Worm (Caenorhabditis elegans) whole organism, L3 larva: ENCODE measurements around the gene scl-10.

Source experiments
- ZK546.5 ChIP-seq: sonication (generic microtip); optimal IDR thresholded peaks from 2 replicates; lab custom pipeline; 2017; ENCODE audit warnings: missing biosample characterization, missing genetic modification characterization
- aly-2 ChIP-seq: fragments of 150-350 bp; optimal IDR thresholded peaks from 2 replicates; lab custom pipeline; 2014; ENCODE audit warnings: missing biosample characterization, missing genetic modification characterization
- ama-1 ChIP-seq: fragments of 150-350 bp; optimal IDR thresholded peaks from 2 replicates; lab custom pipeline; 2018
- ceh-16 ChIP-seq: sonication (generic microtip); optimal IDR thresholded peaks from 2 replicates; lab custom pipeline; 2017; ENCODE audit warnings: missing biosample characterization, missing genetic modification characterization
- ceh-28 ChIP-seq: fragments of 150-350 bp; optimal IDR thresholded peaks from 2 replicates; lab custom pipeline; 2014; ENCODE audit warnings: missing biosample characterization, missing genetic modification reagents, missing genetic modification characterization
- ceh-82 ChIP-seq: fragments of 150-350 bp; optimal IDR thresholded peaks from 2 replicates; lab custom pipeline; 2014; ENCODE audit warnings: missing biosample characterization, missing genetic modification characterization
- ceh-9 ChIP-seq: sonication (generic microtip); optimal IDR thresholded peaks from 2 replicates; lab custom pipeline; 2018; ENCODE audit warnings: missing biosample characterization, missing genetic modification characterization
- daf-12 ChIP-seq: fragments of 150-350 bp; optimal IDR thresholded peaks from 2 replicates; lab custom pipeline; 2014; ENCODE audit warnings: missing biosample characterization, missing genetic modification reagents, missing genetic modification characterization
- egl-27 ChIP-seq: sonication (generic microtip); optimal IDR thresholded peaks from 4 replicates; lab custom pipeline; 2017; ENCODE audit warnings: missing biosample characterization, missing genetic modification reagents, missing genetic modification characterization
- egl-5 ChIP-seq: fragments of 150-350 bp; optimal IDR thresholded peaks from 2 replicates; lab custom pipeline; 2017; ENCODE audit warnings: missing biosample characterization, missing genetic modification reagents, missing genetic modification characterization, inconsistent platforms
- elt-1 ChIP-seq: fragments of 150-350 bp; optimal IDR thresholded peaks from 2 replicates; lab custom pipeline; 2014; ENCODE audit warnings: missing biosample characterization, missing genetic modification characterization
- elt-2 ChIP-seq: sonication (generic microtip); optimal IDR thresholded peaks from 2 replicates; lab custom pipeline; 2016; ENCODE audit warnings: missing genetic modification reagents, mild to moderate bottlenecking, missing genetic modification characterization, missing compliant biosample characterization
- elt-3 ChIP-seq, 3 experiments: fragments of 150-350 bp in 1 of 3; sonication (generic microtip) in 2 of 3; optimal IDR thresholded peaks; 2 replicates in 2 of 3; 4 replicates in 1 of 3; lab custom pipeline; 2014 to 2017; ENCODE audit warnings: missing biosample characterization in 3 of 3, missing genetic modification characterization in 3 of 3
- eor-1 ChIP-seq, 2 experiments: fragments of 150-350 bp; optimal IDR thresholded peaks; 2 replicates each; lab custom pipeline; 2014 to 2018; ENCODE audit warnings: missing biosample characterization in 2 of 2, missing genetic modification characterization in 2 of 2
- fkh-10 ChIP-seq: sonication (generic microtip); optimal IDR thresholded peaks from 2 replicates; lab custom pipeline; 2017; ENCODE audit warnings: missing biosample characterization, missing genetic modification reagents, missing genetic modification characterization
- fkh-2 ChIP-seq: fragments of 150-350 bp; optimal IDR thresholded peaks from 2 replicates; lab custom pipeline; 2014; ENCODE audit warnings: missing biosample characterization, missing genetic modification reagents, missing genetic modification characterization
- fos-1 ChIP-seq: fragments of 150-350 bp; optimal IDR thresholded peaks from 2 replicates; lab custom pipeline; 2014; ENCODE audit warnings: missing biosample characterization, missing genetic modification characterization
- hmg-11 ChIP-seq: sonication (generic microtip); optimal IDR thresholded peaks from 2 replicates; lab custom pipeline; 2016; ENCODE audit warnings: missing genetic modification characterization, missing compliant biosample characterization
- jun-1 ChIP-seq: fragments of 150-350 bp; optimal IDR thresholded peaks from 2 replicates; lab custom pipeline; 2014; ENCODE audit warnings: missing biosample characterization, missing genetic modification reagents, missing genetic modification characterization
- lin-15B ChIP-seq: fragments of 150-350 bp; optimal IDR thresholded peaks from 2 replicates; lab custom pipeline; 2014; ENCODE audit warnings: missing biosample characterization, missing genetic modification characterization
- lin-39 ChIP-seq: fragments of 150-350 bp; optimal IDR thresholded peaks from 2 replicates; lab custom pipeline; 2018; ENCODE audit warnings: missing biosample characterization, missing genetic modification reagents, missing genetic modification characterization
- lsy-12 ChIP-seq: sonication (generic microtip); optimal IDR thresholded peaks from 2 replicates; lab custom pipeline; 2016; ENCODE audit warnings: mild to moderate bottlenecking, missing genetic modification characterization, missing compliant biosample characterization
- mdl-1 ChIP-seq: fragments of 150-350 bp; optimal IDR thresholded peaks from 2 replicates; lab custom pipeline; 2014; ENCODE audit warnings: missing biosample characterization, missing genetic modification characterization
- nfya-1 ChIP-seq: sonication (generic microtip); optimal IDR thresholded peaks from 2 replicates; lab custom pipeline; 2017; ENCODE audit warnings: missing genetic modification characterization, mild to moderate bottlenecking, missing compliant biosample characterization, antibody characterized with exemption, moderate library complexity; ENCODE audit not compliant: insufficient read depth
- nhr-11 ChIP-seq: fragments of 150-350 bp; optimal IDR thresholded peaks from 2 replicates; lab custom pipeline; 2014; ENCODE audit warnings: missing biosample characterization, missing genetic modification characterization
- nhr-12 ChIP-seq: fragments of 150-350 bp; optimal IDR thresholded peaks from 2 replicates; lab custom pipeline; 2014; ENCODE audit warnings: missing biosample characterization, missing genetic modification characterization
- nhr-23 ChIP-seq: fragments of 150-350 bp; optimal IDR thresholded peaks from 2 replicates; lab custom pipeline; 2014; ENCODE audit warnings: missing biosample characterization, missing genetic modification reagents, missing genetic modification characterization
- nhr-237 ChIP-seq: fragments of 150-350 bp; optimal IDR thresholded peaks from 2 replicates; lab custom pipeline; 2014; ENCODE audit warnings: missing biosample characterization, missing genetic modification characterization
- nhr-25 ChIP-seq: sonication (generic microtip); optimal IDR thresholded peaks from 2 replicates; lab custom pipeline; 2017; ENCODE audit warnings: missing biosample characterization, missing genetic modification characterization
- nhr-28 ChIP-seq: fragments of 150-350 bp; optimal IDR thresholded peaks from 2 replicates; lab custom pipeline; 2014; ENCODE audit warnings: missing biosample characterization, missing genetic modification characterization
- nhr-43 ChIP-seq: sonication (generic microtip); optimal IDR thresholded peaks from 2 replicates; lab custom pipeline; 2016; ENCODE audit warnings: mild to moderate bottlenecking, missing genetic modification characterization, missing compliant biosample characterization; ENCODE audit not compliant: poor library complexity, severe bottlenecking
- nhr-67 ChIP-seq: fragments of 150-350 bp; optimal IDR thresholded peaks from 2 replicates; lab custom pipeline; 2014; ENCODE audit warnings: missing biosample characterization, missing genetic modification characterization
- nhr-76 ChIP-seq: fragments of 150-350 bp; sonication (generic microtip); optimal IDR thresholded peaks from 5 replicates; lab custom pipeline; 2014; ENCODE audit warnings: missing biosample characterization, missing genetic modification characterization
- nhr-77 ChIP-seq: fragments of 150-350 bp; optimal IDR thresholded peaks from 2 replicates; lab custom pipeline; 2014; ENCODE audit warnings: missing biosample characterization, missing genetic modification characterization
- pha-4 ChIP-seq: fragments of 150-350 bp; optimal IDR thresholded peaks from 2 replicates; lab custom pipeline; 2014; ENCODE audit warnings: missing biosample characterization, missing genetic modification reagents, missing genetic modification characterization
- pqm-1 ChIP-seq: fragments of 150-350 bp; optimal IDR thresholded peaks from 2 replicates; lab custom pipeline; 2017; ENCODE audit warnings: missing biosample characterization, missing genetic modification characterization, inconsistent platforms
- sea-2 ChIP-seq: fragments of 150-350 bp; sonication (generic microtip); optimal IDR thresholded peaks from 4 replicates; lab custom pipeline; 2014; ENCODE audit warnings: missing biosample characterization, missing genetic modification reagents, missing genetic modification characterization
- skn-1 ChIP-seq: fragments of 150-350 bp; optimal IDR thresholded peaks from 2 replicates; lab custom pipeline; 2014; ENCODE audit warnings: missing biosample characterization, missing genetic modification characterization
- snpc-4 ChIP-seq: fragments of 150-350 bp; optimal IDR thresholded peaks from 2 replicates; lab custom pipeline; 2014; ENCODE audit warnings: missing biosample characterization, missing genetic modification characterization
- tbx-2 ChIP-seq: sonication (generic microtip); optimal IDR thresholded peaks from 2 replicates; lab custom pipeline; 2016; ENCODE audit warnings: mild to moderate bottlenecking, missing genetic modification characterization, missing compliant biosample characterization
- unc-39 ChIP-seq: sonication (generic microtip); optimal IDR thresholded peaks from 4 replicates; lab custom pipeline; 2017; ENCODE audit warnings: missing biosample characterization, missing genetic modification characterization
- unc-62 ChIP-seq: fragments of 150-350 bp; sonication (generic microtip); optimal IDR thresholded peaks from 4 replicates; lab custom pipeline; 2014; ENCODE audit warnings: missing biosample characterization, missing genetic modification reagents, missing genetic modification characterization
- zag-1 ChIP-seq: fragments of 150-350 bp; optimal IDR thresholded peaks from 2 replicates; lab custom pipeline; 2014; ENCODE audit warnings: missing biosample characterization, missing genetic modification characterization
- ztf-11 ChIP-seq: fragments of 150-350 bp; optimal IDR thresholded peaks from 2 replicates; lab custom pipeline; 2014; ENCODE audit warnings: missing biosample characterization, missing genetic modification characterization
- ztf-4 ChIP-seq: fragments of 150-350 bp; optimal IDR thresholded peaks from 2 replicates; lab custom pipeline; 2014; ENCODE audit warnings: missing biosample characterization, missing genetic modification characterization

scl-10 gene

DNA sequence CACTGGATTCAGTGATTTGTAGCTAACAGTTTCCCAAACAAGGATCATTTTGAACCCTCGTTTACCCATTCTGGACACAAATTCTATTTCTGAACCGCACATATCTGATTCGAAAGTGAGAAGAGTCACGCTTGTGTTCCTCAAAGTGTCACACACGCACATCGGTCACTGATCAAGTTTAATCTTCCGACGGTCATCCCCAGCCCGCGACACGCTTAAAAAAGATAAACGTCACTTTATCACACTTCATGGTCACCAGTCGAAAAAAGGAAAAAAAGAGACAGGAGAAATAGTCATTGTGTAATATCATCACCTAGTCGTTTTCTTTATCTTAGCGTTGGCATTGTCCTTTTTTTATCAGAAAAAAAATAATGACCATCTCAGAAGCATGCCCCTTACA lies 29.4 kb downstream of the scl-10 start:
- TF ChIP-seq nhr-25 (peak; percentile 81), nhr-23 (tag; lab: Kevin White, UChicago) (peak; percentile 39), elt-1 (tag; lab: Kevin White, UChicago) (no peak), nhr-43 (tag; lab: Kevin White, UChicago) (peak; percentile 91)

DNA sequence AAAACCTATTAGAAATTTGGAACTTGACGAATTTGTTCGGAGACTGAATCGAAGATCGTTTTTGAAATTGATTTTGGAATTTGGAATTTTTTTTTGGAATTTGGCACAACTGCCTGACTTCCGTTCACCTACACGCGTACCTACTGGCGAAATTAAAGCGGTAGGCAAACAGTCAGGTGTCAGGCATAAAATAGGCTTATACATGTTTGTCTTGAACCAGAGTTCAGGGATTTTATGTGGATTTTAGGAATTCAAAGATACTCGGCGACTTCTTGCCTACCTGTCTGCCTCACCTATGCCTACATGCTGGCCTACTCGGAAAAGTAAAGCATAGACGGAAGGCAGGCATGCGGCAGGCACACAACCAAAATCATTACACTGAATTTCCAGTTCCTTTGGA lies 30.1 kb downstream of the scl-10 start:
- TF ChIP-seq pha-4 (tag; lab: Kevin White, UChicago) (no peak), pqm-1 (tag; lab: Kevin White, UChicago) (no peak), fkh-10 (GFP tag; lab: Kevin White, UChicago) (no peak), nhr-76 (tag; lab: Kevin White, UChicago) (no peak), ztf-11 (tag; lab: Kevin White, UChicago) (no peak), nfya-1 (tag; lab: Kevin White, UChicago) (no peak), lin-15B (tag; lab: Kevin White, UChicago) (no peak), unc-39 (tag; lab: Kevin White, UChicago) (no peak)

ce11 chrIV:13079119-13079518 lies 30.9 kb downstream of the scl-10 start, which contains the start of gene C39E9.8:
Gene C39E9.8 (plus strand): TSS chrIV:13079446.
- no peak for TF ChIP-seq nhr-76 (tag; lab: Kevin White, UChicago)
- peak; percentile 77 for TF ChIP-seq nhr-43 (tag; lab: Kevin White, UChicago)
- no peak for TF ChIP-seq pqm-1 (tag; lab: Kevin White, UChicago)
- TF ChIP-seq nhr-25: peak; percentile 79
- TF ChIP-seq nhr-23 (tag; lab: Kevin White, UChicago): peak; percentile 47

DNA sequence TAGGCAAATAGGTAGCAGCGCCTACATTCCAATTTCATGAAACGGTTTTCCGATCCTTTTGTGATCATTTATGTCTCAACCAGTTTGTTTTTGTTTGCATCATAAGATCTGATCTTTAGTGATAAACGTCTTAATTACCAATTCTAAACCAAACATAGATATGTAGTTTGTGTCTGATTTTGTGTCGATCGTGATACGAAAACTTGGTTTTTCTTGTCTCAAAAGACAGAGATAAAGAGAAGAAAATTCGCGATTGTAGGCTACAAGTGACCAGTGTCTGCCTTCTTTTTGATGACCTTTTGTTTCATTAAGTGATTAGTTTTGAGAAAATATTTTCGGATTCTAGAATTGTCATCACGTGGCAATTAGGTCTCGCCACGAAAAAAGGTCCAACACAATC lies 31.9 kb downstream of the scl-10 start:
- TF ChIP-seq aly-2 (tag; lab: Kevin White, UChicago) (no peak), nhr-11 (peak; percentile 34), sea-2 (GFP tag; lab: Kevin White, UChicago) (no peak), ztf-11 (tag; lab: Kevin White, UChicago) (no peak), fos-1 (tag; lab: Kevin White, UChicago) (no peak), pha-4 (tag; lab: Kevin White, UChicago) (no peak), unc-39 (tag; lab: Kevin White, UChicago) (no peak), nfya-1 (tag; lab: Kevin White, UChicago) (peak; percentile 18), eor-1 (tag; optimal IDR thresholded peaks at IDR 0.05; lab: Kevin White, UChicago) (no peak), hmg-11 (tag; lab: Kevin White, UChicago) (no peak), elt-2 (tag; lab: Kevin White, UChicago) (no peak), lin-15B (tag; lab: Kevin White, UChicago) (no peak), ceh-9 (tag; lab: Kevin White, UChicago) (no peak), jun-1 (no peak), nhr-67 (tag; lab: Kevin White, UChicago) (no peak), daf-12 (tag; lab: Kevin White, UChicago) (no peak), egl-27 (tag; lab: Kevin White, UChicago) (no peak), nhr-23 (tag; lab: Kevin White, UChicago) (peak; percentile 63), ztf-4 (tag; lab: Kevin White, UChicago) (no peak), fkh-2 (tag; lab: Kevin White, UChicago) (no peak), zag-1 (no peak), egl-5 (no peak), nhr-43 (tag; lab: Kevin White, UChicago) (peak; percentile 57), ceh-16 (tag; lab: Kevin White, UChicago) (no peak), nhr-77 (tag; lab: Kevin White, UChicago) (no peak), ZK546.5 (no peak), elt-3 (tag; optimal IDR thresholded peaks at IDR 0.05; lab: Kevin White, UChicago) (peak in 1 of 3 experiments; percentile 12), ceh-82 (tag; lab: Kevin White, UChicago) (no peak), nhr-28 (no peak), skn-1 (tag; lab: Kevin White, UChicago) (no peak), fkh-10 (GFP tag; lab: Kevin White, UChicago) (no peak), nhr-25 (peak; percentile 30), pqm-1 (tag; lab: Kevin White, UChicago) (no peak), ama-1 (peak; percentile 24), unc-62 (GFP tag; lab: Kevin White, UChicago) (no peak), nhr-237 (tag; lab: Kevin White, UChicago) (no peak), nhr-76 (tag; lab: Kevin White, UChicago) (no peak), mdl-1 (tag; lab: Kevin White, UChicago) (no peak), ceh-28 (tag; lab: Kevin White, UChicago) (no peak), lsy-12 (tag; lab: Kevin White, UChicago) (no peak), snpc-4 (tag; lab: Kevin White, UChicago) (no peak), nhr-12 (no peak), lin-39 (tag; lab: Kevin White, UChicago) (no peak), elt-1 (tag; lab: Kevin White, UChicago) (no peak), tbx-2 (tag; lab: Kevin White, UChicago) (no peak)
